Fruit fly (Drosophila melanogaster): Measurements from ENCODE around the gene narya.

DNA sequence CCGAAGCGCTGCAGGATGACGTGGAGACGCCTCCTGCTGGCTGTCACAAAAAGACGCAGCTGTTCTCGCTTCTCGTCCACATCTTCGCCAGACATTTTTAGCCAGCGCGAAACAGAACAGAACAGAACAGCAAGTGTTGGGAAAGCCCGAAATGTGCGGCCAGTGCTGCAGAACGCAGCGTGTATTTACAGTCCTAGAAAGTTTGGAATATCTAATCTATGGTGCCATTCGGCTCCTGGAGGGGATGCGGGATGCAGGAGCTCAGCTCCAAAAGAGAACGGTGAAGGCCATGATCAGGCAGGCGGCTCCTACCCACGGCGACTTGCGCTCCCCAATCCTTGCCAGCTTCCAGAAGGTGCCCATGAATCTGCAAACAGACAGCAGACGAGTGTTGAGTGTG lies 19.4 kb downstream of the narya start, which contains the start of gene CG12204:
- TF ChIP-seq Gug (GFP tag; IDR thresholded peaks at IDR 0.05) (no peak), CG11294 (GFP tag; IDR thresholded peaks at IDR 0.05) (no peak), Hr39 (GFP tag; optimal IDR thresholded peaks at IDR 0.05) (no peak)

Measured in whole organism, prepupa.